Worm (Caenorhabditis elegans) whole organism, midembryonic: Measurements from ENCODE around the gene Y54G2A.44.

Experiments used
- T22C8.4 ChIP-seq: fragments of 200-800 bp; sonication (Bioruptor generic); IDR thresholded peaks from 2 replicates; pipeline ENCODE4 v1.3.6; 2022; ENCODE audit warnings: missing genetic modification characterization, missing compliant biosample characterization
- flt-1 ChIP-seq: fragments of 200-800 bp; sonication (Bioruptor generic); IDR thresholded peaks from 2 replicates; pipeline ENCODE4 v1.3.6; 2022; ENCODE audit warnings: missing genetic modification characterization, missing compliant biosample characterization
- klf-2 ChIP-seq: fragments of 200-800 bp; sonication (Bioruptor generic); conservative IDR thresholded peaks from 2 replicates; pipeline ENCODE4 v1.3.6; 2022; ENCODE audit warnings: missing genetic modification reagents, missing genetic modification characterization, missing compliant biosample characterization
- med-1 ChIP-seq: sonication (generic microtip); optimal IDR thresholded peaks from 2 replicates; lab custom pipeline; 2017; ENCODE audit warnings: missing genetic modification characterization, mild to moderate bottlenecking, missing compliant biosample characterization, antibody characterized with exemption, missing genetic modification reagents; ENCODE audit not compliant: insufficient read depth
- ref-1 ChIP-seq: fragments of 200-800 bp; sonication (Bioruptor generic); conservative IDR thresholded peaks from 2 replicates; pipeline ENCODE4 v1.3.6; 2022; ENCODE audit warnings: missing genetic modification reagents, missing genetic modification characterization, missing compliant biosample characterization

ce11 chrIV:2849269-2849668 is 47.6 kb downstream of the Y54G2A.44 start:
- no peak for TF ChIP-seq ref-1
- no peak for TF ChIP-seq flt-1
- TF ChIP-seq med-1, result no peak
- TF ChIP-seq T22C8.4, result no peak
- no peak for TF ChIP-seq klf-2 (GFP tag; lab: Robert Waterston, UW)
